Worm (Caenorhabditis elegans): ENCODE results near the gene dss-1.

The dss-1 gene

ce11 chrIII:1147863-1148262 lies 48.2 kb downstream of the dss-1 start:
- TF ChIP-seq unc-62 (GFP tag; optimal IDR thresholded peaks at IDR 0.05) (no peak), blmp-1 (tag; optimal IDR thresholded peaks at IDR 0.05; ENCODE audit: insufficient read depth) (peak; percentile 28)

DNA sequence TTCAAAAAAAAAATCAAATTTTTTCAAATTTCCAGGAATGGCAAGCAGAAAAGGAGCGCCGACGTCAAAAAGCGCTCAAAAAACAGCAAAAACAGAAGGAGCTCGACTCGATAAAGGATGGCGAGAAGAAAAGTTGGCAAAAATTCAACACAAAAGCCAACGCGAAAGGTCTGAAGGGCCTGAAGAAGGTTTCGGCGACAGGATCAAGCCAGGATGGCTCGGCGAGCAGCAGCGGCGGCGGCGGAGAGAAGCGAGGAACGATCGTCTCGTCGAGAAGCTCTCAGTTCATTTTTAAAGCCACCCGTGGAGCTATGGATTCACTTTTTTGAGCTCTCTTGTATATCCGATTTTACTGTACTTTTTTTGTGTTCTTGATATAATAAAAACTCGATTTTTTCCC lies 51.3 kb downstream of the dss-1 start:
- TF ChIP-seq ceh-82 (tag; optimal IDR thresholded peaks at IDR 0.05) (no peak), lin-11 (tag; optimal IDR thresholded peaks at IDR 0.05) (no peak), egl-27 (tag; optimal IDR thresholded peaks at IDR 0.05) (no peak)

All from whole organism, L2 larva.